Worm (Caenorhabditis elegans) whole organism, late embryonic: ENCODE results near the gene T12A2.21.

Experiments
- unc-42 ChIP-seq: sonication (generic microtip); optimal IDR thresholded peaks from 2 replicates; lab custom pipeline; 2016; ENCODE audit warnings: missing genotype, missing genetic modification characterization, missing compliant biosample characterization

The T12A2.21 gene

DNA sequence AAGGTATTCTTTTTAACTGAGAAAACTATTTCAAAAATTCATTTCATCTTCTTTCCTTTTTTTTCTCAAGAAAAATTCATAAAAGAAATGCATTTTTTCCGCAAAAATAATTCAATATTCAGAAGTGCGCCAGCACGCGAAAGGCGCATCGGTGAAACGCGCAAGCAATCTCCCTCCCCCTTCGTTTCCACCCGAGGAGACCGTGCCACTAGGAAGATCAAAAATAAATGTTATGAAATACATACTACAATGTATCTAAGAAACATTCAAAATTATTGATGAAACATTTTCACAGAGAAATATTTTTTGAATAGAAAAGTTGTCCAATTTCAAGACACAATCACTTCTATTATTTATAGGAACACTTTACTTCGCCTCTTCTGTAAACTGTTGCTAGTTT lies 48.5 kb downstream of the T12A2.21 start:
- peak; percentile 9 for TF ChIP-seq unc-42 (tag; lab: Kevin White, UChicago)
- TF ChIP-seq, all 69 proteins: peak for 1; not testable (repeated sequence) for 68
